Worm (Caenorhabditis elegans) whole organism, late embryonic: Measurements from ENCODE around the gene F14D7.18.

ENCODE experiments used
- C38D4.7 ChIP-seq: fragments of 200-800 bp; sonication (Bioruptor generic); optimal IDR thresholded peaks from 2 replicates; lab custom pipeline; 2018; ENCODE audit warnings: mild to moderate bottlenecking, missing genetic modification characterization, moderate library complexity, missing compliant biosample characterization
- T23F11.4 ChIP-seq: fragments of 200-800 bp; sonication (Bioruptor generic); optimal IDR thresholded peaks from 2 replicates; lab custom pipeline; 2018; ENCODE audit warnings: mild to moderate bottlenecking, missing genetic modification characterization, missing compliant biosample characterization
- Y22D7AL.16 ChIP-seq: sonication (generic microtip); optimal IDR thresholded peaks from 2 replicates; lab custom pipeline; 2016; ENCODE audit warnings: missing genetic modification characterization, missing compliant biosample characterization
- ama-1 ChIP-seq: fragments of 150-350 bp; optimal IDR thresholded peaks from 2 replicates; lab custom pipeline; 2014
- ceh-14 ChIP-seq: sonication (generic microtip); optimal IDR thresholded peaks from 2 replicates; lab custom pipeline; 2016; ENCODE audit warnings: missing genotype, missing genetic modification characterization, missing compliant biosample characterization
- ceh-18 ChIP-seq: sonication (generic microtip); optimal IDR thresholded peaks from 2 replicates; lab custom pipeline; 2016; ENCODE audit warnings: missing genetic modification characterization, missing compliant biosample characterization
- ceh-30 ChIP-seq: fragments of 150-350 bp; optimal IDR thresholded peaks from 2 replicates; lab custom pipeline; 2014; ENCODE audit warnings: missing biosample characterization, missing genetic modification characterization
- ceh-34 ChIP-seq: sonication (generic microtip); optimal IDR thresholded peaks from 2 replicates; lab custom pipeline; 2016; ENCODE audit warnings: mild to moderate bottlenecking, missing genetic modification characterization, missing compliant biosample characterization
- ceh-45 ChIP-seq: fragments of 200-800 bp; sonication (Bioruptor generic); IDR thresholded peaks from 2 replicates; pipeline ENCODE4 v1.3.6; 2022; ENCODE audit warnings: missing genetic modification reagents, missing genetic modification characterization, missing compliant biosample characterization
- ceh-6 ChIP-seq: fragments of 200-800 bp; sonication (Bioruptor generic); optimal IDR thresholded peaks from 2 replicates; lab custom pipeline; 2018; ENCODE audit warnings: mild to moderate bottlenecking, missing genetic modification characterization, missing compliant biosample characterization
- ceh-9 ChIP-seq: sonication (generic microtip); optimal IDR thresholded peaks from 2 replicates; lab custom pipeline; 2016; ENCODE audit warnings: mild to moderate bottlenecking, missing genetic modification characterization, inconsistent platforms, missing compliant biosample characterization
- che-1 ChIP-seq: sonication (generic microtip); optimal IDR thresholded peaks from 2 replicates; lab custom pipeline; 2016; ENCODE audit warnings: mild to moderate bottlenecking, missing genetic modification characterization, missing compliant biosample characterization
- dmd-4 ChIP-seq: sonication (generic microtip); optimal IDR thresholded peaks from 2 replicates; lab custom pipeline; 2016; ENCODE audit warnings: borderline replicate concordance, missing genetic modification characterization, missing compliant biosample characterization
- elt-2 ChIP-seq: sonication (generic microtip); optimal IDR thresholded peaks from 2 replicates; lab custom pipeline; 2016; ENCODE audit warnings: missing genetic modification reagents, missing genetic modification characterization, missing compliant biosample characterization
- elt-4 ChIP-seq: sonication (generic microtip); optimal IDR thresholded peaks from 2 replicates; lab custom pipeline; 2016; ENCODE audit warnings: missing genetic modification characterization, missing compliant biosample characterization
- eyg-1 ChIP-seq: sonication (generic microtip); optimal IDR thresholded peaks from 2 replicates; lab custom pipeline; 2016; ENCODE audit warnings: missing genotype, missing genetic modification characterization, missing compliant biosample characterization
- fkh-10 ChIP-seq: fragments of 150-350 bp; optimal IDR thresholded peaks from 2 replicates; lab custom pipeline; 2014; ENCODE audit warnings: missing biosample characterization, missing genetic modification reagents, missing genetic modification characterization
- hlh-13 ChIP-seq: fragments of 200-800 bp; sonication (Bioruptor generic); optimal IDR thresholded peaks from 2 replicates; lab custom pipeline; 2018; ENCODE audit warnings: mild to moderate bottlenecking, missing genetic modification characterization, missing compliant biosample characterization
- hlh-8 ChIP-seq: sonication (generic microtip); optimal IDR thresholded peaks from 2 replicates; lab custom pipeline; 2016; ENCODE audit warnings: missing genotype, missing genetic modification characterization, missing compliant biosample characterization
- lim-6 ChIP-seq: sonication (generic microtip); optimal IDR thresholded peaks from 2 replicates; lab custom pipeline; 2016; ENCODE audit warnings: missing genetic modification characterization, missing compliant biosample characterization
- madf-2 ChIP-seq: sonication (generic microtip); optimal IDR thresholded peaks from 2 replicates; lab custom pipeline; 2017; ENCODE audit warnings: missing genetic modification characterization, missing compliant biosample characterization
- odd-2 ChIP-seq: sonication (generic microtip); optimal IDR thresholded peaks from 2 replicates; lab custom pipeline; 2017; ENCODE audit warnings: antibody characterized with exemption, mild to moderate bottlenecking, missing genetic modification characterization, missing compliant biosample characterization
- pha-2 ChIP-seq: sonication (generic microtip); optimal IDR thresholded peaks from 2 replicates; lab custom pipeline; 2017; ENCODE audit warnings: mild to moderate bottlenecking, missing genetic modification characterization, missing compliant biosample characterization
- ref-2 ChIP-seq: sonication (generic microtip); optimal IDR thresholded peaks from 2 replicates; lab custom pipeline; 2016; ENCODE audit warnings: missing genetic modification characterization, missing compliant biosample characterization
- sox-2 ChIP-seq: fragments of 200-800 bp; sonication (Bioruptor generic); IDR thresholded peaks from 2 replicates; pipeline ENCODE4 v1.3.6; 2022; ENCODE audit warnings: missing genetic modification reagents, missing genetic modification characterization, missing compliant biosample characterization
- tbx-7 ChIP-seq: sonication (generic microtip); optimal IDR thresholded peaks from 2 replicates; lab custom pipeline; 2016; ENCODE audit warnings: missing genotype, missing genetic modification characterization, missing compliant biosample characterization
- ttx-3 ChIP-seq: sonication (generic microtip); optimal IDR thresholded peaks from 2 replicates; lab custom pipeline; 2016; ENCODE audit warnings: missing genetic modification reagents, missing genetic modification characterization, missing compliant biosample characterization
- unc-55 ChIP-seq: sonication (generic microtip); optimal IDR thresholded peaks from 2 replicates; lab custom pipeline; 2017; ENCODE audit warnings: missing biosample characterization, missing genetic modification reagents, missing genetic modification characterization
- unc-86 ChIP-seq: sonication (generic microtip); optimal IDR thresholded peaks from 2 replicates; lab custom pipeline; 2016; ENCODE audit warnings: missing genetic modification characterization, missing compliant biosample characterization
- zip-5 ChIP-seq: sonication (generic microtip); optimal IDR thresholded peaks from 2 replicates; lab custom pipeline; 2016; ENCODE audit warnings: missing genetic modification characterization, missing compliant biosample characterization

The F14D7.18 gene

ce11 chrV:14299569-14300064 is 9.1 kb upstream of the F14D7.18 start, which contains the start of the genes spig-3 and F14D7.12:
TSS of gene spig-3 (minus strand) at chrV:14299669.
TSS of gene F14D7.12 (plus strand) at chrV:14300014.
- no peak for TF ChIP-seq sox-2 (GFP tag; lab: Robert Waterston, UW)
- no peak for TF ChIP-seq hlh-8 (tag; lab: Kevin White, UChicago)

ce11 chrV:14296499-14296898 is 6.0 kb upstream of the F14D7.18 start, which contains the start of gene F14D7.3:
TSS of gene F14D7.3 (plus strand) at chrV:14296799.
- no peak for TF ChIP-seq C38D4.7 (GFP tag; lab: Kevin White, UChicago)
- TF ChIP-seq ceh-6 (GFP tag; lab: Kevin White, UChicago) = no peak
- TF ChIP-seq lim-6 = no peak
- no peak for TF ChIP-seq ceh-34 (tag; lab: Kevin White, UChicago)
- TF ChIP-seq ama-1 (lab: Kevin White, UChicago) = no peak
- TF ChIP-seq zip-5 (tag; lab: Kevin White, UChicago) = no peak
- TF ChIP-seq madf-2 (tag; lab: Kevin White, UChicago) = no peak
- TF ChIP-seq elt-4 = no peak
- no peak for TF ChIP-seq eyg-1 (tag; lab: Kevin White, UChicago)

ce11 chrV:14294396-14294795 is 3.9 kb upstream of the F14D7.18 start, which contains the start of gene F14D7.9:
TSS of gene F14D7.9 (plus strand) at chrV:14294696.
- TF ChIP-seq pha-2 = no peak

- no peak for TF ChIP-seq odd-2 (tag; lab: Kevin White, UChicago)
- no peak for TF ChIP-seq elt-2 (tag; lab: Kevin White, UChicago)
- TF ChIP-seq ceh-30 (tag; lab: Kevin White, UChicago) = no peak
- TF ChIP-seq ceh-14 = no peak
- no peak for TF ChIP-seq ceh-18 (tag; lab: Kevin White, UChicago)
- no peak for TF ChIP-seq unc-86 (tag; lab: Kevin White, UChicago)
Observed at ce11 chrV:14293667-14294194, 3.2 kb upstream of the F14D7.18 start, which contains the start of gene F14D7.2. TSS of gene F14D7.2 (minus strand) at chrV:14293717.

- TF ChIP-seq che-1 (tag; lab: Kevin White, UChicago) = no peak
Observed at ce11 chrV:14289363-14289762, 1.2 kb downstream of the F14D7.18 start, which contains the start of gene F14D7.1. TSS of gene F14D7.1 (minus strand) at chrV:14289463.

ce11 chrV:14285803-14286202 is 4.7 kb downstream of the F14D7.18 start, which contains the start of gene F40G12.11:
TSS of gene F40G12.11 (plus strand) at chrV:14286171.
- TF ChIP-seq sox-2 (GFP tag; lab: Robert Waterston, UW) (no peak), ceh-6 (GFP tag; lab: Kevin White, UChicago) (no peak)

- TF ChIP-seq elt-4 (no peak), eyg-1 (tag; lab: Kevin White, UChicago) (no peak), ama-1 (lab: Kevin White, UChicago) (no peak), unc-55 (GFP tag; lab: Kevin White, UChicago) (no peak), ceh-45 (GFP tag; lab: Robert Waterston, UW) (no peak), fkh-10 (no peak), ceh-18 (tag; lab: Kevin White, UChicago) (no peak), hlh-13 (no peak), T23F11.4 (GFP tag; lab: Kevin White, UChicago) (no peak), ceh-34 (tag; lab: Kevin White, UChicago) (no peak), zip-5 (tag; lab: Kevin White, UChicago) (no peak), Y22D7AL.16 (tag; lab: Kevin White, UChicago) (no peak), ttx-3 (tag; lab: Kevin White, UChicago) (no peak), tbx-7 (tag; lab: Kevin White, UChicago) (no peak), odd-2 (tag; lab: Kevin White, UChicago) (no peak), ceh-9 (tag; lab: Kevin White, UChicago) (no peak), ref-2 (tag; lab: Kevin White, UChicago) (no peak), dmd-4 (tag; lab: Kevin White, UChicago) (no peak), pha-2 (no peak)
Observed at ce11 chrV:14283241-14283640, 7.3 kb downstream of the F14D7.18 start, which contains the start of gene F40G12.10. TSS of gene F40G12.10 (plus strand) at chrV:14283541.
